8 worm cellular contexts compared by ENCODE assay signal in genomic region chrV:1263939-1264823, ce11.
TF ChIP-seq lines count a peak whose summit lies in the region.

Gene rab-1 (minus strand): TSS chrV:1263989.
Gene C39F7.5 (plus strand): TSS chrV:1264773.

TF ChIP-seq in whole organism, L1 larva, 84 proteins besides CTCF, POLR2A, EP300 and RAD21 (continues in another document):
- TF ChIP-seq mdl-1 (tag; optimal IDR thresholded peaks at IDR 0.05; lab: Kevin White, UChicago) (peak in 1 of 2 experiments; percentile 67), nhr-77 (tag; optimal IDR thresholded peaks at IDR 0.05; lab: Kevin White, UChicago) (no peak), mef-2 (tag; optimal IDR thresholded peaks at IDR 0.05; lab: Kevin White, UChicago) (no peak), swsn-7 (tag; optimal IDR thresholded peaks at IDR 0.05; lab: Kevin White, UChicago) (peak; percentile 46), nhr-11 (tag; optimal IDR thresholded peaks at IDR 0.05; lab: Kevin White, UChicago) (peak; percentile 56), jun-1 (tag; optimal IDR thresholded peaks at IDR 0.05; lab: Kevin White, UChicago) (no peak), elt-3 (tag; optimal IDR thresholded peaks at IDR 0.05; lab: Kevin White, UChicago) (peak in 1 of 6 experiments; percentile 15), fos-1 (tag; optimal IDR thresholded peaks at IDR 0.05; lab: Kevin White, UChicago) (peak; percentile 14), lin-15B (tag; optimal IDR thresholded peaks at IDR 0.05; lab: Kevin White, UChicago) (peak; percentile 72), pag-3 (tag; optimal IDR thresholded peaks at IDR 0.05; lab: Kevin White, UChicago; ENCODE audit: borderline replicate concordance, insufficient read depth) (no peak), lin-14 (GFP tag; optimal IDR thresholded peaks at IDR 0.05; lab: Kevin White, UChicago) (peak; percentile 96)

TF ChIP-seq in whole organism, L2 larva, 48 proteins besides CTCF, POLR2A, EP300 and RAD21 (continues in another document):
- TF ChIP-seq C34F6.9 (tag; optimal IDR thresholded peaks at IDR 0.05; lab: Kevin White, UChicago) (peak; percentile 83), nhr-25 (tag; optimal IDR thresholded peaks at IDR 0.05; lab: Kevin White, UChicago) (peak; percentile 27), lin-13 (GFP tag; optimal IDR thresholded peaks at IDR 0.05; lab: Kevin White, UChicago) (peak; percentile 64), unc-55 (GFP tag; optimal IDR thresholded peaks at IDR 0.05; lab: Kevin White, UChicago) (peak; percentile 75), nhr-11 (tag; optimal IDR thresholded peaks at IDR 0.05; lab: Kevin White, UChicago) (no peak), lin-11 (tag; optimal IDR thresholded peaks at IDR 0.05; lab: Kevin White, UChicago) (peak; percentile 55), gmeb-1 (tag; optimal IDR thresholded peaks at IDR 0.05; lab: Kevin White, UChicago) (peak; percentile 50), skn-1 (tag; optimal IDR thresholded peaks at IDR 0.05; lab: Kevin White, UChicago) (no peak), sma-3 (GFP tag; optimal IDR thresholded peaks at IDR 0.05; lab: Kevin White, UChicago) (peak; percentile 39), fos-1 (tag; optimal IDR thresholded peaks at IDR 0.05; lab: Kevin White, UChicago) (peak; percentile 57), ama-1 (optimal IDR thresholded peaks at IDR 0.05; lab: Kevin White, UChicago) (peak; percentile 1)

TF ChIP-seq in whole organism, L3 larva, 47 proteins besides CTCF, POLR2A, EP300 and RAD21 (continues in another document):
- TF ChIP-seq ztf-4 (tag; optimal IDR thresholded peaks at IDR 0.05; lab: Kevin White, UChicago) (peak; percentile 8), lin-15B (tag; optimal IDR thresholded peaks at IDR 0.05; lab: Kevin White, UChicago) (peak; percentile 81), tbx-2 (tag; optimal IDR thresholded peaks at IDR 0.05; lab: Kevin White, UChicago) (no peak), elt-2 (tag; optimal IDR thresholded peaks at IDR 0.05; lab: Kevin White, UChicago) (peak; percentile 58), hmg-11 (tag; optimal IDR thresholded peaks at IDR 0.05; lab: Kevin White, UChicago) (peak; percentile 21), snpc-4 (tag; optimal IDR thresholded peaks at IDR 0.05; lab: Kevin White, UChicago) (peak; percentile 60), nhr-23 (tag; optimal IDR thresholded peaks at IDR 0.05; lab: Kevin White, UChicago) (peak; percentile 24), nhr-12 (tag; optimal IDR thresholded peaks at IDR 0.05; lab: Kevin White, UChicago) (no peak), pqm-1 (tag; optimal IDR thresholded peaks at IDR 0.05; lab: Kevin White, UChicago) (peak; percentile 34), lin-39 (tag; optimal IDR thresholded peaks at IDR 0.05; lab: Kevin White, UChicago) (peak; percentile 77), mml-1 (tag; optimal IDR thresholded peaks at IDR 0.05; lab: Kevin White, UChicago) (no peak), ztf-11 (tag; optimal IDR thresholded peaks at IDR 0.05; lab: Kevin White, UChicago) (no peak)

TF ChIP-seq in whole organism, L4 larva, 104 proteins besides CTCF, POLR2A, EP300 and RAD21 (continues in another document):
- TF ChIP-seq nhr-77 (tag; optimal IDR thresholded peaks at IDR 0.05; lab: Kevin White, UChicago) (peak; percentile 60), ceh-32 (tag; optimal IDR thresholded peaks at IDR 0.05; lab: Kevin White, UChicago; ENCODE audit: poor library complexity) (no peak), hlh-30 (tag; optimal IDR thresholded peaks at IDR 0.05; lab: Kevin White, UChicago; ENCODE audit: insufficient read depth) (peak; percentile 96), nhr-28 (tag; optimal IDR thresholded peaks at IDR 0.05; lab: Kevin White, UChicago) (peak; percentile 53), cey-2 (tag; optimal IDR thresholded peaks at IDR 0.05; lab: Kevin White, UChicago; ENCODE audit: borderline replicate concordance, insufficient read depth) (no peak), dve-1 (tag; optimal IDR thresholded peaks at IDR 0.05; lab: Kevin White, UChicago; ENCODE audit: insufficient read depth) (peak; percentile 57), nhr-102 (tag; optimal IDR thresholded peaks at IDR 0.05; lab: Kevin White, UChicago) (peak; percentile 23), saeg-2 (GFP tag; IDR thresholded peaks at IDR 0.05; lab: Robert Waterston, UW) (no peak), nhr-111 (GFP tag; optimal IDR thresholded peaks at IDR 0.05; lab: Kevin White, UChicago) (no peak), daf-16 (GFP tag; optimal IDR thresholded peaks at IDR 0.05; lab: Kevin White, UChicago) (peak in 1 of 2 experiments; percentile 13), daf-16 (tag; optimal IDR thresholded peaks at IDR 0.05; lab: Kevin White, UChicago) (peak; percentile 74)

TF ChIP-seq in whole organism, early embryonic, 17 proteins besides CTCF, POLR2A, EP300 and RAD21:
- TF ChIP-seq tbx-37 (GFP tag; conservative IDR thresholded peaks at IDR 0.05; lab: Robert Waterston, UW) (no peak), F13C5.2 (tag; optimal IDR thresholded peaks at IDR 0.05; lab: Kevin White, UChicago) (peak; percentile 5)

TF ChIP-seq in whole organism, late embryonic, 69 proteins besides CTCF, POLR2A, EP300 and RAD21 (continues in another document):
- TF ChIP-seq tbx-2 (tag; optimal IDR thresholded peaks at IDR 0.05; lab: Kevin White, UChicago) (peak; percentile 7), unc-55 (GFP tag; optimal IDR thresholded peaks at IDR 0.05; lab: Kevin White, UChicago) (no peak), mec-3 (tag; optimal IDR thresholded peaks at IDR 0.05; lab: Kevin White, UChicago; ENCODE audit: borderline replicate concordance) (no peak), ceh-2 (tag; optimal IDR thresholded peaks at IDR 0.05; lab: Kevin White, UChicago) (no peak), hlh-30 (tag; optimal IDR thresholded peaks at IDR 0.05; lab: Kevin White, UChicago; ENCODE audit: insufficient read depth) (peak; percentile 90), ceh-48 (tag; optimal IDR thresholded peaks at IDR 0.05; lab: Kevin White, UChicago) (peak; percentile 10), sox-2 (GFP tag; IDR thresholded peaks at IDR 0.05; lab: Robert Waterston, UW) (no peak), unc-42 (tag; optimal IDR thresholded peaks at IDR 0.05; lab: Kevin White, UChicago) (peak; percentile 29), fax-1 (tag; optimal IDR thresholded peaks at IDR 0.05; lab: Kevin White, UChicago) (no peak), ceh-9 (tag; optimal IDR thresholded peaks at IDR 0.05; lab: Kevin White, UChicago) (no peak), fkh-6 (tag; optimal IDR thresholded peaks at IDR 0.05; lab: Kevin White, UChicago) (no peak), sdc-2 (tag; optimal IDR thresholded peaks at IDR 0.05; lab: Kevin White, UChicago) (no peak), fkh-10 (GFP tag; optimal IDR thresholded peaks at IDR 0.05; lab: Kevin White, UChicago) (no peak), pqm-1 (tag; optimal IDR thresholded peaks at IDR 0.05; lab: Kevin White, UChicago) (no peak), K09A11.1 (tag; optimal IDR thresholded peaks at IDR 0.05; lab: Kevin White, UChicago; ENCODE audit: insufficient read depth) (no peak), ets-4 (tag; optimal IDR thresholded peaks at IDR 0.05; lab: Kevin White, UChicago) (no peak)

TF ChIP-seq in whole organism, mixed stage, embryonic, 35 proteins besides CTCF, POLR2A, EP300 and RAD21 (continues in another document):
- TF ChIP-seq ces-1 (GFP tag; optimal IDR thresholded peaks at IDR 0.05; lab: Kevin White, UChicago) = peak; percentile 56
- no peak for TF ChIP-seq hlh-1 (tag; optimal IDR thresholded peaks at IDR 0.05; lab: Kevin White, UChicago)
- TF ChIP-seq pha-4 (tag; optimal IDR thresholded peaks at IDR 0.05; lab: Kevin White, UChicago) = peak; percentile 41
- TF ChIP-seq bed-3 (GFP tag; optimal IDR thresholded peaks at IDR 0.05; lab: Kevin White, UChicago) = no peak
- TF ChIP-seq cnd-1 (tag; optimal IDR thresholded peaks at IDR 0.05; lab: Kevin White, UChicago) = no peak
- TF ChIP-seq snpc-4 (tag; optimal IDR thresholded peaks at IDR 0.05; lab: Kevin White, UChicago) = no peak
- TF ChIP-seq nhr-76 (tag; optimal IDR thresholded peaks at IDR 0.05; lab: Kevin White, UChicago) = no peak
- peak; percentile 84 for TF ChIP-seq mep-1 (tag; optimal IDR thresholded peaks at IDR 0.05; lab: Kevin White, UChicago)
- TF ChIP-seq nhr-28 (tag; optimal IDR thresholded peaks at IDR 0.05; lab: Kevin White, UChicago) = no peak
- no peak for TF ChIP-seq lin-32 (GFP tag; optimal IDR thresholded peaks at IDR 0.05; lab: Kevin White, UChicago)
- TF ChIP-seq ceh-39 (tag; optimal IDR thresholded peaks at IDR 0.05; lab: Kevin White, UChicago) = peak; percentile 11
- peak; percentile 12 for TF ChIP-seq sptf-1 (tag; optimal IDR thresholded peaks at IDR 0.05; lab: Kevin White, UChicago)
- peak; percentile 42 for TF ChIP-seq lsy-2 (tag; optimal IDR thresholded peaks at IDR 0.05; lab: Kevin White, UChicago)
- no peak for TF ChIP-seq ztf-11 (tag; optimal IDR thresholded peaks at IDR 0.05; lab: Kevin White, UChicago)
- TF ChIP-seq nhr-237 (tag; optimal IDR thresholded peaks at IDR 0.05; lab: Kevin White, UChicago) = no peak
- peak; percentile 10 for TF ChIP-seq lin-13 (tag; optimal IDR thresholded peaks at IDR 0.05; lab: Kevin White, UChicago)
- TF ChIP-seq unc-120 (tag; optimal IDR thresholded peaks at IDR 0.05; lab: Kevin White, UChicago; ENCODE audit: poor library complexity, severe bottlenecking) = no peak

TF ChIP-seq in whole organism, young adult, 124 proteins besides CTCF, POLR2A, EP300 and RAD21 (continues in another document):
- TF ChIP-seq snpc-4 (GFP tag; optimal IDR thresholded peaks at IDR 0.05; lab: Kevin White, UChicago) = peak; percentile 15
- peak in 3 of 4 experiments; percentile 11 to 66 (median 13) for TF ChIP-seq snpc-4 (tag; optimal IDR thresholded peaks at IDR 0.05; lab: Kevin White, UChicago)
- no peak for TF ChIP-seq aptf-3 (GFP tag; IDR thresholded peaks at IDR 0.05; lab: Robert Waterston, UW)
- TF ChIP-seq efl-1 (GFP tag; optimal IDR thresholded peaks at IDR 0.05; lab: Kevin White, UChicago) = no peak
- TF ChIP-seq attf-6 (GFP tag; IDR thresholded peaks at IDR 0.05; lab: Robert Waterston, UW) = no peak
- peak; percentile 2 for TF ChIP-seq ztf-18 (tag; optimal IDR thresholded peaks at IDR 0.05; lab: Kevin White, UChicago)
- peak; percentile 82 to 90 for TF ChIP-seq let-607 (tag; optimal IDR thresholded peaks at IDR 0.05; lab: Kevin White, UChicago)
- TF ChIP-seq F23B12.7 (tag; optimal IDR thresholded peaks at IDR 0.05; lab: Kevin White, UChicago; ENCODE audit: insufficient read depth) = peak; percentile 65
- TF ChIP-seq hmg-1.2 (GFP tag; IDR thresholded peaks at IDR 0.05; lab: Robert Waterston, UW) = peak; percentile 49; the same call in 1 of the 2 replicates
- TF ChIP-seq attf-3 (GFP tag; conservative IDR thresholded peaks at IDR 0.05; lab: Robert Waterston, UW) = no peak
- no peak for TF ChIP-seq F57A8.1 (GFP tag; optimal IDR thresholded peaks at IDR 0.05; lab: Kevin White, UChicago)
- 0 out of 2 replicates have a peak, but pooled peaks have one; percentile 15 for TF ChIP-seq ceh-91 (GFP tag; IDR thresholded peaks at IDR 0.05; lab: Robert Waterston, UW)
- TF ChIP-seq B0019.2 (GFP tag; conservative IDR thresholded peaks at IDR 0.05; lab: Robert Waterston, UW) = no peak
- no peak for TF ChIP-seq F33H1.4 (GFP tag; IDR thresholded peaks at IDR 0.05; lab: Robert Waterston, UW)
- TF ChIP-seq dpff-1 (tag; optimal IDR thresholded peaks at IDR 0.05; lab: Kevin White, UChicago) = no peak
- peak; percentile 3 for TF ChIP-seq dpl-1 (GFP tag; optimal IDR thresholded peaks at IDR 0.05; lab: Kevin White, UChicago)
- TF ChIP-seq hmg-20 (GFP tag; IDR thresholded peaks at IDR 0.05; lab: Robert Waterston, UW) = no peak
- no peak for TF ChIP-seq Y95B8A.8 (GFP tag; IDR thresholded peaks at IDR 0.05; lab: Robert Waterston, UW)
